Worm (Caenorhabditis elegans): ENCODE results near the gene C54G10.1.

DNA sequence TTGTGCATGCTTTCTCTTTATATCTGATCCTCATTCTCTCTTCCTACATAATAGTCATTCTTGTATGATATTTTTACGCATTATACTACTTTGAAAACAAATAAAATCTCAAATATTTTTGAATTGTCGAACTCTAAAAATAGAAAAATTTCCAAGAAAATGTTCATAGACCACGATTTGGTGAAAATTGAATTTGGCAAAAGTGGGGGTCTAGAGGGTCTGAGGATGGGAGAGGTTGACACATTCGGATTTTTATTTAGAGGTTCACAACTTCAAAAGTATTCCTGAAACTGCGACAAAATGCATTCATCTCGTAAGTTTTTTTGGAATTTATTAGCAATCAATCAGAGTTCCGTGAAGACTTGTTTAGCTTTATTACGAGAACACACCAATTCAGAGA, 40.9 kb upstream of the C54G10.1 start, which contains the start of gene glb-22:
- no peak for TF ChIP-seq ztf-23 (GFP tag; IDR thresholded peaks at IDR 0.05)
- no peak for TF ChIP-seq ztf-29 (GFP tag; IDR thresholded peaks at IDR 0.05)

All from whole organism, midembryonic.